Worm (Caenorhabditis elegans): ENCODE measurements around the gene F08B12.11.

DNA sequence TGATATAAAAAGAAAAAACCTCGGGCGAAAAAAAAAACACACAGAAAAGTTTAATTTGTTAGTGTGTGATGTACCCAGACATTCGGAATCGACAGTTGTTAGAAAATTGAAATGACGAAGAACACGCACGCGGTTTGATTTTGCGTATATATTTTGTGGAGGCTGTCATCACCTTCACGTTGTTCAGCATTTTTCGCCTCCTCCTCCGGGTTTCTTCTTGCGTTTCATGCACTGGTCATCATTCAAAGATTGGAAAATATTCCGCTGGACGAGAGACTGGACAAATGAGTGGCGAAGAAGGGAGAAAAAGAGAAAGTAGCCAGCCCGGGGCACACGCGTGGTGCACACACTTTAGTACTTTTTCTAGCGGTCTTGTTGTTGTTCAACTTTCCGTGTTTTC lies 40.0 kb upstream of the F08B12.11 start:
- TF ChIP-seq tab-1 (GFP tag; IDR thresholded peaks at IDR 0.05), result no peak
- TF ChIP-seq ztf-29 (GFP tag; IDR thresholded peaks at IDR 0.05), result no peak
- TF ChIP-seq klf-2 (GFP tag; conservative IDR thresholded peaks at IDR 0.05), result no peak
- TF ChIP-seq flt-1 (GFP tag; IDR thresholded peaks at IDR 0.05), result no peak
- no peak for TF ChIP-seq T22C8.4 (GFP tag; IDR thresholded peaks at IDR 0.05)
- no peak for TF ChIP-seq med-1 (GFP tag; optimal IDR thresholded peaks at IDR 0.05; ENCODE audit: insufficient read depth)
- TF ChIP-seq cog-1 (tag; optimal IDR thresholded peaks at IDR 0.05), result no peak
- TF ChIP-seq ref-1 (GFP tag; conservative IDR thresholded peaks at IDR 0.05), result no peak
- TF ChIP-seq ztf-23 (GFP tag; IDR thresholded peaks at IDR 0.05), result no peak
